Worm (Caenorhabditis elegans) whole organism, early embryonic: ENCODE data around the gene srt-59.

ENCODE experiments used
- B0310.2 ChIP-seq: sonication (generic microtip); optimal IDR thresholded peaks from 2 replicates; lab custom pipeline; 2016; ENCODE audit warnings: mild to moderate bottlenecking, missing genetic modification characterization, missing compliant biosample characterization
- F13C5.2 ChIP-seq: sonication (generic microtip); optimal IDR thresholded peaks from 2 replicates; lab custom pipeline; 2017; ENCODE audit warnings: mild to moderate bottlenecking, missing genetic modification characterization, inconsistent platforms, missing compliant biosample characterization
- aly-1 ChIP-seq: sonication (generic microtip); optimal IDR thresholded peaks from 2 replicates; lab custom pipeline; 2016; ENCODE audit warnings: missing genetic modification characterization, missing compliant biosample characterization
- ama-1 ChIP-seq: fragments of 150-350 bp; optimal IDR thresholded peaks from 2 replicates; lab custom pipeline; 2014
- ceh-13 ChIP-seq: fragments of 200-800 bp; sonication (Bioruptor generic); optimal IDR thresholded peaks from 2 replicates; lab custom pipeline; 2018; ENCODE audit warnings: mild to moderate bottlenecking, missing genetic modification characterization, missing compliant biosample characterization
- ceh-36 ChIP-seq: sonication (generic microtip); optimal IDR thresholded peaks from 2 replicates; lab custom pipeline; 2016; ENCODE audit warnings: missing genetic modification characterization, inconsistent platforms, missing compliant biosample characterization
- ets-7 ChIP-seq: sonication (generic microtip); optimal IDR thresholded peaks from 2 replicates; lab custom pipeline; 2016; ENCODE audit warnings: missing genotype, missing genetic modification characterization, missing compliant biosample characterization
- flt-1 ChIP-seq: fragments of 200-800 bp; sonication (Bioruptor generic); IDR thresholded peaks from 2 replicates; pipeline ENCODE4 v1.3.6; 2022; ENCODE audit warnings: missing genetic modification characterization, missing compliant biosample characterization
- hmbx-1 ChIP-seq: sonication (generic microtip); optimal IDR thresholded peaks from 2 replicates; lab custom pipeline; 2016; ENCODE audit warnings: mild to moderate bottlenecking, missing genetic modification characterization, missing compliant biosample characterization
- hmg-4 ChIP-seq: fragments of 200-800 bp; sonication (Bioruptor generic); optimal IDR thresholded peaks from 2 replicates; lab custom pipeline; 2018; ENCODE audit warnings: mild to moderate bottlenecking, missing genetic modification characterization, missing compliant biosample characterization
- hnd-1 ChIP-seq: sonication (generic microtip); optimal IDR thresholded peaks from 2 replicates; lab custom pipeline; 2016; ENCODE audit warnings: missing genetic modification characterization, missing compliant biosample characterization
- pes-1 ChIP-seq: fragments of 200-800 bp; sonication (Bioruptor generic); IDR thresholded peaks from 2 replicates; pipeline ENCODE4 v1.3.6; 2022; ENCODE audit warnings: missing genetic modification reagents, missing genetic modification characterization, missing compliant biosample characterization
- scrt-1 ChIP-seq: fragments of 200-800 bp; sonication (Bioruptor generic); IDR thresholded peaks from 2 replicates; pipeline ENCODE4 v1.3.6; 2022; ENCODE audit warnings: missing genetic modification characterization, missing compliant biosample characterization
- sea-1 ChIP-seq: fragments of 200-800 bp; sonication (Bioruptor generic); conservative IDR thresholded peaks from 2 replicates; pipeline ENCODE4 v1.3.6; 2022; ENCODE audit warnings: missing genetic modification characterization, missing compliant biosample characterization
- tbx-11 ChIP-seq: fragments of 200-800 bp; sonication (Bioruptor generic); IDR thresholded peaks from 2 replicates; pipeline ENCODE4 v1.3.6; 2022; ENCODE audit warnings: missing genetic modification characterization, missing compliant biosample characterization
- tbx-37 ChIP-seq: fragments of 200-800 bp; sonication (Bioruptor generic); conservative IDR thresholded peaks from 2 replicates; pipeline ENCODE4 v1.3.6; 2022; ENCODE audit warnings: missing genetic modification reagents, missing genetic modification characterization, missing compliant biosample characterization
- tra-4 ChIP-seq: sonication (generic microtip); optimal IDR thresholded peaks from 2 replicates; lab custom pipeline; 2017; ENCODE audit warnings: missing genetic modification characterization, missing compliant biosample characterization

Gene srt-59

DNA sequence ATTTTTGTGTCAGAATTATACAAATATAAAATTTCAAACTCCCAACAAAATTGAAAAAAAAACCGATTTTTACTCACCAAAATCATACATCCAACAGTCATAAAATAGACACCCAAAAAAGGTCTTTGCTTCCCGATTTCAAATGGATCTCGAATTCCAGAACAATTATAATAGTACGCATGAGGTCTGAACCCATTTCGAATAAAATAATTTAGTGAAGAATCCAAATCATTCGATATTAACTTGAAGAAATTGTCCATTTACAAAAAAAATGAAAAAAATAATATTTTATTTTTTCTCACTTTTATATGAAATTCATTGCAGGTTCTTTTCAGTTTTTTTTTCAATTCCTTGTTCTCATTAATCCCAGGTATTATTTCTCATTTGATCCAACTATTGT, at the start of gene srt-59:
srt-59 (minus strand) TSS at position 101 of the 400 bp plus-strand sequence.
- no peak for TF ChIP-seq tra-4 (tag; lab: Kevin White, UChicago)
- no peak for TF ChIP-seq F13C5.2 (tag; lab: Kevin White, UChicago)
- no peak for TF ChIP-seq hnd-1 (tag; lab: Kevin White, UChicago)
- TF ChIP-seq pes-1 (GFP tag; lab: Robert Waterston, UW): no peak
- no peak for TF ChIP-seq ceh-13 (GFP tag; lab: Kevin White, UChicago)
- no peak for TF ChIP-seq tbx-11 (GFP tag; lab: Robert Waterston, UW)
- TF ChIP-seq tbx-37 (GFP tag; lab: Robert Waterston, UW): no peak
- no peak for TF ChIP-seq sea-1 (GFP tag; lab: Robert Waterston, UW)
- TF ChIP-seq ets-7 (tag; lab: Kevin White, UChicago): no peak
- no peak for TF ChIP-seq hmg-4 (GFP tag; lab: Kevin White, UChicago)
- no peak for TF ChIP-seq B0310.2 (tag; lab: Kevin White, UChicago)
- no peak for TF ChIP-seq ama-1 (lab: Kevin White, UChicago)
- TF ChIP-seq hmbx-1 (tag; lab: Kevin White, UChicago): no peak
- TF ChIP-seq flt-1: no peak
- TF ChIP-seq aly-1 (tag; lab: Kevin White, UChicago): no peak
- TF ChIP-seq ceh-36 (tag; lab: Kevin White, UChicago): no peak
- TF ChIP-seq scrt-1 (GFP tag; lab: Robert Waterston, UW): no peak

DNA sequence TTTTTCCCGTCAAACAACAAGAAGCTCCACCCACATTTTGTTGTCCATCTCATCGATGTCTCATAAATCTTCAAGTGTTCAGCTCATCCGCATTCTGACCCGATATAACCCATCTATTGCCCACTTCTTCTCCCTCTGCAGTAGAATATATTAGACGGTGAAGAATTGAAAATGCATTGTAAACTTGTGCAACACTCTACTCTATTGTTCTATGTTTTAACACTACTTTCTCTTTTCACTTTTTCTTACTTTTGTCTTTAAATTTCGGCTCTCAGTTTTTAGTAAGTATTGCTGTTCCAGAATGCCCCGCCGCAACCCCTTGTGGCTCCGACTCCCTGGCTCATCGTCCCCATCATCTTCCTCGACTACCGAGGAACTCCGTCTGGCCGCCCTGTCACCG, 47.9 kb upstream of the srt-59 start, which contains the start of gene K11H12.9:
K11H12.9 (plus strand) TSS at position 301 of the 400 bp plus-strand sequence.
- TF ChIP-seq F13C5.2 (tag; lab: Kevin White, UChicago) (no peak), tbx-37 (GFP tag; lab: Robert Waterston, UW) (no peak), ets-7 (tag; lab: Kevin White, UChicago) (no peak), flt-1 (no peak)

ce11 chrIV:648362-648761, 46.9 kb upstream of the srt-59 start:
- TF ChIP-seq sea-1 (GFP tag; lab: Robert Waterston, UW): no peak
- no peak for TF ChIP-seq ama-1 (lab: Kevin White, UChicago)
- TF ChIP-seq aly-1 (tag; lab: Kevin White, UChicago): no peak
- no peak for TF ChIP-seq hnd-1 (tag; lab: Kevin White, UChicago)
- TF ChIP-seq ceh-36 (tag; lab: Kevin White, UChicago): no peak

DNA sequence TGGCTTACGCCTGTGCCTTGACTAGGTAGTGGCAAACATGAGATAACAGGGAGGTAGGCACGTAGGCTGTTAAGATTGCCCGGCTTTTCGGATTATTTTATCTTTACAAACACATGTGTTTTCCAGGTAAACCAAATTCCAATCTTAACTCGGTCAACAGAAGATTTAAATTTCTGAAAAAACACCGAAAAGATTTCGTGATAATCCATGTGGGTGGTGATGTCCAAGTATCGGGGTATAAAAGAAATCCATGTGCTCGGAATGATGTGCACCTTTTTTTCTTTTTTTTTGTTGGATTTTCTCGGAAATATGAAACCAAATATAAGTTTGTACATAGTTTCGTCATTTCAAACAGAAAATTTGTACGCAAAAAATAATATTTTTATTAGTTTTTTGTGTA, 42.0 kb upstream of the srt-59 start:
- TF ChIP-seq tbx-11 (GFP tag; lab: Robert Waterston, UW) (no peak), ets-7 (tag; lab: Kevin White, UChicago) (no peak), ceh-13 (GFP tag; lab: Kevin White, UChicago) (no peak), tbx-37 (GFP tag; lab: Robert Waterston, UW) (no peak), pes-1 (GFP tag; lab: Robert Waterston, UW) (no peak), hmbx-1 (tag; lab: Kevin White, UChicago) (no peak), ceh-36 (tag; lab: Kevin White, UChicago) (no peak), sea-1 (GFP tag; lab: Robert Waterston, UW) (no peak)

DNA sequence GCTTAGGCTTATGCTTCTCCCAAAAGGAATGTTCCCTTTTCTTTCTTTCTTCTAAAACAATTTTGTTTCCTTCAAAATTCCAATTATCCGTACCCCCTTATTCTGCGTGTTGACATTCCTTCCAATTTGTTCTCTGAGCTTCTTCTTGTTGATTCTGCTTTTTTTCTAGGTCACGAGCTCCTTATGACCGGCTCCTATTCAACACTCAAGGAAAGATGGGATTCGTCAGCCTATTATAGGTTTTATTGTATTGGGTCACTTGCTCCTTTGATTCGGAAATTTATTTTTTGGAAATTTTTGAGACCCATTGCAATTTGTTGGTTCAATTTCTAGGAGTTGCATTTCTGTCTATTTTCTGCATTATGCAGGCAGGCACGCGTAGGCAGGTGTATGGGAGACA, 37.7 kb upstream of the srt-59 start:
- TF ChIP-seq scrt-1 (GFP tag; lab: Robert Waterston, UW) (no peak), pes-1 (GFP tag; lab: Robert Waterston, UW) (no peak), aly-1 (tag; lab: Kevin White, UChicago) (no peak), B0310.2 (tag; lab: Kevin White, UChicago) (no peak), tbx-11 (GFP tag; lab: Robert Waterston, UW) (no peak), ets-7 (tag; lab: Kevin White, UChicago) (no peak), tbx-37 (GFP tag; lab: Robert Waterston, UW) (no peak), hnd-1 (tag; lab: Kevin White, UChicago) (no peak), hmbx-1 (tag; lab: Kevin White, UChicago) (no peak), F13C5.2 (tag; lab: Kevin White, UChicago) (no peak), ceh-36 (tag; lab: Kevin White, UChicago) (no peak), ceh-13 (GFP tag; lab: Kevin White, UChicago) (no peak), flt-1 (no peak)

ce11 chrIV:633565-633964, 32.1 kb upstream of the srt-59 start:
- TF ChIP-seq F13C5.2 (tag; lab: Kevin White, UChicago) (no peak), tbx-11 (GFP tag; lab: Robert Waterston, UW) (no peak), ets-7 (tag; lab: Kevin White, UChicago) (no peak), ceh-13 (GFP tag; lab: Kevin White, UChicago) (no peak), hnd-1 (tag; lab: Kevin White, UChicago) (no peak), hmg-4 (GFP tag; lab: Kevin White, UChicago) (no peak), scrt-1 (GFP tag; lab: Robert Waterston, UW) (no peak)

ce11 chrIV:631869-632268, 30.4 kb upstream of the srt-59 start:
- TF ChIP-seq pes-1 (GFP tag; lab: Robert Waterston, UW) (no peak), hnd-1 (tag; lab: Kevin White, UChicago) (no peak), flt-1 (no peak), tbx-37 (GFP tag; lab: Robert Waterston, UW) (no peak), aly-1 (tag; lab: Kevin White, UChicago) (no peak)

DNA sequence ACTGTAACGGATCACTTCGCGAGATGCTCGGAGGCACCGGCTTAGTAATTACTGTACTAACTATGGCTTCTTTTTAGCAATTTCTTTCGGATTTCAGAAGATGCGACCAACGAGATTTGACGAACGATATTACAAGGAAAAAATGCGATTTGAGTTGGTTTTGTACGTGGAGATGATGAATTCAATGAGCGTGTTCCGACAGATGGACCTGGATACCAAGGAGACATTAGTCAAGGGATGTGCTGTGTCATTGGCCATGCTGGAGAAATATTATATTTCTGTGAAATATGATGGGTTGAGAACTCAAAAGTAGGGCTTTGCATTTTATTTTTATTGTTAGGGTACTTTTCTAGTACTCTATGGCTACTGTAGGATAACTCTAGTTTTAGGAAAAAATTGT, 29.1 kb upstream of the srt-59 start:
- TF ChIP-seq flt-1 (no peak), hnd-1 (tag; lab: Kevin White, UChicago) (no peak), F13C5.2 (tag; lab: Kevin White, UChicago) (no peak), ceh-13 (GFP tag; lab: Kevin White, UChicago) (no peak), tbx-37 (GFP tag; lab: Robert Waterston, UW) (no peak), hmbx-1 (tag; lab: Kevin White, UChicago) (no peak), tra-4 (tag; lab: Kevin White, UChicago) (no peak), tbx-11 (GFP tag; lab: Robert Waterston, UW) (no peak), ets-7 (tag; lab: Kevin White, UChicago) (no peak), hmg-4 (GFP tag; lab: Kevin White, UChicago) (no peak), scrt-1 (GFP tag; lab: Robert Waterston, UW) (no peak)
